Worm (Caenorhabditis elegans) whole organism, mixed stage, embryonic: ENCODE results near the gene srt-37.

Experiments used
- blmp-1 ChIP-seq: fragments of 150-350 bp; optimal IDR thresholded peaks from 2 replicates; lab custom pipeline; 2014; ENCODE audit warnings: missing biosample characterization, missing genetic modification characterization
- ham-2 ChIP-seq: fragments of 200-800 bp; sonication (Bioruptor generic); optimal IDR thresholded peaks from 2 replicates; lab custom pipeline; 2018; ENCODE audit warnings: mild to moderate bottlenecking, missing genetic modification characterization, missing compliant biosample characterization
- unc-39 ChIP-seq: fragments of 150-350 bp; optimal IDR thresholded peaks from 2 replicates; lab custom pipeline; 2014; ENCODE audit warnings: missing biosample characterization, missing genetic modification characterization
- unc-62 ChIP-seq: fragments of 150-350 bp; optimal IDR thresholded peaks from 2 replicates; lab custom pipeline; 2014; ENCODE audit warnings: missing biosample characterization, missing genetic modification reagents, missing genetic modification characterization

DNA sequence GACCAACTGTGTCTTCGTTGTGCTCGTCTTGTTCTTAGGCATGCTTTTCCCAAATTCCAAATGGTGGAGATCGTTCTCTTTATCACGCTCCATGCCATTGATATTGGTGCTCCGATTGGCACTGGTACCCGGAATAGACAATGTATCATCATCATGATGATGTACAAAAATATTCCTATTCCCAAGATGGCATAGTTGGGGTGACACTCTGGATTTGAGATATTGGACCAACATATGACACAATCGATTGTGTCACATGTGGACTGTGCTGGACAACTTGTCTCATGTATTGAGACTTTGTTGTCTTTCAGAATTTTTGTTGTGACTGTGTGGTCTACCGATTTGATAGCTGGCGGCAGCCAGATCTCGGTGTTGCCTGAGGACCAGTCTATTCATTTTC, 22.6 kb upstream of the srt-37 start:
- TF ChIP-seq blmp-1 (tag; lab: Kevin White, UChicago): no peak
- TF ChIP-seq ham-2 (GFP tag; lab: Kevin White, UChicago): no peak
- no peak for TF ChIP-seq unc-62 (GFP tag; lab: Kevin White, UChicago)
- TF ChIP-seq unc-39: no peak
